Worm (Caenorhabditis elegans) whole organism, L2 larva: ENCODE measurements around the gene cpg-23.

Experiments
- F13H6.1 ChIP-seq: sonication (generic microtip); optimal IDR thresholded peaks from 2 replicates; lab custom pipeline; 2016; ENCODE audit warnings: missing genetic modification characterization, missing compliant biosample characterization
- lin-39 ChIP-seq: fragments of 150-350 bp; optimal IDR thresholded peaks from 2 replicates; lab custom pipeline; 2014; ENCODE audit warnings: missing biosample characterization, missing genetic modification reagents, missing genetic modification characterization
- nhr-12 ChIP-seq: fragments of 150-350 bp; optimal IDR thresholded peaks from 2 replicates; lab custom pipeline; 2014; ENCODE audit warnings: missing biosample characterization, missing genetic modification characterization
- nhr-6 ChIP-seq: fragments of 150-350 bp; optimal IDR thresholded peaks from 2 replicates; lab custom pipeline; 2014; ENCODE audit warnings: missing biosample characterization, missing genetic modification characterization
- sem-4 ChIP-seq: fragments of 150-350 bp; optimal IDR thresholded peaks from 2 replicates; lab custom pipeline; 2014; ENCODE audit warnings: missing biosample characterization, missing genetic modification reagents, missing genetic modification characterization

DNA sequence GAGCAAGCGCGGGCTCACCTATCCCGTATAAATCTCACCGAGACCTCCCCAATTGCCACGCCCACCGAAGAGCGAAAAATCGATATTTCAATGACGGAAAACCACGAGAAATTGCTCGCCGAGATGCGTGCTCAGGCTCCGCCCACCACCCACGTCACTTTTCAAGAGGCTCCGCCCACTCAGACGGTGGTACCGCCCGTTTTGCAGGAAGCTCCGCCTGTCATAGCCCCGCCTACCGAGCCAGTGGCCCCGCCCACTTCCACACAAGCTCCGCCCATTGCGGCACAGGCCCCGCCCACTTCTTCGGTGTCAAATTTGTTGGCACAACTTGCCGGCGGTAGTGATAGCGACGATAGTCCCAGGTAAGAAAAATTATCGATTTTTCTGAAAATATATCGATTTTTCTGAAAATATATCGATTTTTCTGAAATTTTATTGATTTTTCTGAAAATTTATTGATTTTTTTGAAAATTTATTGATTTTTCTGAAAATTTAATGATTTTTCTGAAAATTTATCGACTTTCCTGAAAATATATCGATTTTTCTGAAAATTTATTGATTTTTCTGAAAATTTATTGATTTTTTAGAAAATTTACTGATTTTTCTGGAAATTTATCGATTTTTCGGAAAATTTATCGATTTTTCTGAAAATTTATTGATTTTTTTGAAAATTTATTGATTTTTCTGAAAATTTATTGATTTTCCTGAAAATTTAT, 10.9 kb upstream of the cpg-23 start:
- TF ChIP-seq F13H6.1 (no peak), sem-4 (tag; lab: Kevin White, UChicago) (no peak), lin-39 (no peak), nhr-6 (tag; lab: Kevin White, UChicago) (no peak), nhr-12 (no peak)
